Fruit fly (Drosophila melanogaster) whole organism, adult: ENCODE measurements around the gene Snapin.

Experiments used
- CG11617 ChIP-seq: fragments of 200-800 bp; sonication (Bioruptor generic); optimal IDR thresholded peaks from 2 replicates; lab custom pipeline; 2017; ENCODE audit warnings: mild to moderate bottlenecking, missing biosample characterization, missing genetic modification reagents, missing genetic modification characterization
- CG12768 ChIP-seq: fragments of 200-800 bp; sonication (Bioruptor generic); optimal IDR thresholded peaks from 2 replicates; lab custom pipeline; 2017; ENCODE audit warnings: missing biosample characterization, missing genetic modification characterization, mild to moderate bottlenecking, moderate library complexity, missing genetic modification reagents
- CG14711 ChIP-seq: fragments of 200-800 bp; sonication (Bioruptor generic); optimal IDR thresholded peaks from 2 replicates; lab custom pipeline; 2018; ENCODE audit warnings: missing biosample characterization, mild to moderate bottlenecking, missing genetic modification characterization, moderate library complexity
- CG1620 ChIP-seq: fragments of 200-800 bp; sonication (Bioruptor generic); optimal IDR thresholded peaks from 2 replicates; lab custom pipeline; 2016; ENCODE audit warnings: missing biosample characterization, missing genetic modification characterization
- CG33017 ChIP-seq: fragments of 200-800 bp; sonication (Bioruptor generic); optimal IDR thresholded peaks from 2 replicates; lab custom pipeline; 2018; ENCODE audit warnings: missing biosample characterization, mild to moderate bottlenecking, missing genetic modification characterization, moderate library complexity
- CG5204 ChIP-seq: fragments of 200-800 bp; sonication (Bioruptor generic); optimal IDR thresholded peaks from 2 replicates; lab custom pipeline; 2016; ENCODE audit warnings: missing biosample characterization, missing genetic modification characterization
- CG7045 ChIP-seq: fragments of 200-800 bp; sonication (Bioruptor generic); optimal IDR thresholded peaks from 2 replicates; lab custom pipeline; 2017; ENCODE audit warnings: missing biosample characterization, mild to moderate bottlenecking, missing genetic modification characterization
- CG7101 ChIP-seq: fragments of 200-800 bp; sonication (Bioruptor generic); optimal IDR thresholded peaks from 2 replicates; lab custom pipeline; 2018; ENCODE audit warnings: missing biosample characterization, mild to moderate bottlenecking, missing genetic modification characterization, moderate library complexity
- Clk ChIP-seq: fragments of 200-800 bp; sonication (Bioruptor generic); optimal IDR thresholded peaks from 2 replicates; lab custom pipeline; 2017; ENCODE audit warnings: missing biosample characterization, missing genetic modification characterization
- Crg-1 ChIP-seq: fragments of 200-800 bp; sonication (Bioruptor generic); optimal IDR thresholded peaks from 2 replicates; lab custom pipeline; 2016; ENCODE audit warnings: missing biosample characterization, missing genetic modification characterization
- Hr96 ChIP-seq: fragments of 200-800 bp; sonication (Bioruptor generic); optimal IDR thresholded peaks from 2 replicates; lab custom pipeline; 2016; ENCODE audit warnings: missing biosample characterization, missing genetic modification characterization
- Mnt ChIP-seq: fragments of 200-800 bp; sonication (Bioruptor generic); optimal IDR thresholded peaks from 2 replicates; lab custom pipeline; 2016; ENCODE audit warnings: missing biosample characterization, mild to moderate bottlenecking, missing genetic modification characterization
- bab1 ChIP-seq: fragments of 200-800 bp; sonication (Bioruptor generic); optimal IDR thresholded peaks from 3 replicates; lab custom pipeline; 2019; ENCODE audit warnings: missing biosample characterization, mild to moderate bottlenecking, missing genetic modification characterization, moderate library complexity
- cic ChIP-seq: fragments of 200-800 bp; sonication (Bioruptor generic); optimal IDR thresholded peaks from 2 replicates; lab custom pipeline; 2017; ENCODE audit warnings: missing biosample characterization, mild to moderate bottlenecking, missing genetic modification characterization, moderate library complexity
- cnc ChIP-seq, 2 experiments: fragments of >200 bp; optimal IDR thresholded peaks; 2 replicates each; lab custom pipeline; 2017
- kay ChIP-seq: fragments of 200-800 bp; sonication (Bioruptor generic); peaks from one replicate; lab custom pipeline; 2016; ENCODE audit warnings: missing biosample characterization, missing genetic modification characterization, borderline replicate concordance
- ovo ChIP-seq: fragments of 200-800 bp; sonication (Bioruptor generic); optimal IDR thresholded peaks from 2 replicates; lab custom pipeline; 2016; ENCODE audit warnings: missing biosample characterization, missing genetic modification characterization
- pad ChIP-seq: fragments of 200-800 bp; sonication (Bioruptor generic); optimal IDR thresholded peaks from 3 replicates; lab custom pipeline; 2017; ENCODE audit warnings: missing biosample characterization, missing genetic modification characterization, mild to moderate bottlenecking, moderate library complexity, missing genetic modification reagents
- tj ChIP-seq: fragments of 200-800 bp; sonication (Bioruptor generic); optimal IDR thresholded peaks from 3 replicates; lab custom pipeline; 2017; ENCODE audit warnings: missing biosample characterization, mild to moderate bottlenecking, missing genetic modification characterization, moderate library complexity
- toe ChIP-seq: fragments of 200-800 bp; sonication (Bioruptor generic); optimal IDR thresholded peaks from 2 replicates; lab custom pipeline; 2016; ENCODE audit warnings: missing biosample characterization, missing genetic modification characterization

Gene Snapin

DNA sequence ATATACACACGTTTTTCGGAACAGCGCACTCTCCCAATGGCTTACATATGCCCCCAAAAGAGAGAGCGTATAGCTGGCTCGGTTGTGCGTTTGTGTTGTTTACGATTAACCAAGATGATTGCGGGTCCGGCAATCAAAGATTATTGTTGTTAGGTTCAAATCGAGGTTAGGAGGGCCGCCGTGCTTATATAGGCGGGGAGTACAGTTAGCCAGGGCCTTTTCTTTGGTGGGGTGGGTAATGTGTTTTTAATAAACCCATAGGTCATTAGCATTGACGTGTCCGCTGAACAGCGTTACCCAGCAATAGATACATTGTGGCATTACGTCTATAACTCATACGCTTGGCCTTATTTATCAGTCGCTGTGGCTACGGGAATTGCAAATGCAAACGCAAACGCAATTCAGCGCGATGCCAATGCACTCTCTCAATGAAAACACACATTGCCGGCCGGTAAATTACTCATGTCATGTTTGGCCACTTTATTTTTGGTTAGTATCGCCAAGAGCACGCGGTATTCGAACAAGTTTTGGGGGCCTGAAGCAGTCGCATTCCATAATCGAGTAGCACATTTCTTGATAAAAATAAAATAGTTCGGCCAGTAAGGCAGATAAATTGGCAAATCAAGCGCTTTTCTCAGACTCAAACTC is 5.6 kb downstream of the Snapin start:
- TF ChIP-seq Hr96 (GFP tag; lab: Kevin White, UChicago), result no peak
- TF ChIP-seq CG5204 (GFP tag; lab: Kevin White, UChicago), result no peak
- TF ChIP-seq CG7101 (tag; lab: Kevin White, UChicago), result no peak
- TF ChIP-seq bab1 (GFP tag; lab: Kevin White, UChicago), result no peak
- no peak for TF ChIP-seq CG12768 (GFP tag; lab: Kevin White, UChicago)
- no peak for TF ChIP-seq CG1620
- TF ChIP-seq kay (GFP tag; lab: Kevin White, UChicago), result no peak
- no peak for TF ChIP-seq toe (GFP tag; lab: Kevin White, UChicago)
- no peak for TF ChIP-seq CG33017
- TF ChIP-seq Mnt (GFP tag; lab: Kevin White, UChicago), result no peak
- peak; percentile 79 for TF ChIP-seq cic (GFP tag; lab: Kevin White, UChicago)
- TF ChIP-seq CG14711 (tag; lab: Kevin White, UChicago), result no peak
- TF ChIP-seq tj (GFP tag; lab: Kevin White, UChicago), result peak; percentile 61
- TF ChIP-seq Crg-1 (GFP tag; lab: Kevin White, UChicago), result no peak
- TF ChIP-seq CG7045, result no peak
- TF ChIP-seq ovo (GFP tag; lab: Kevin White, UChicago), result peak; percentile 21
- no peak for TF ChIP-seq cnc (optimal IDR thresholded peaks at IDR 0.05; lab: Kevin White, UChicago)
- no peak for TF ChIP-seq pad (GFP tag; lab: Kevin White, UChicago)
- no peak for TF ChIP-seq CG11617
- TF ChIP-seq Clk (GFP tag; lab: Kevin White, UChicago), result no peak

DNA sequence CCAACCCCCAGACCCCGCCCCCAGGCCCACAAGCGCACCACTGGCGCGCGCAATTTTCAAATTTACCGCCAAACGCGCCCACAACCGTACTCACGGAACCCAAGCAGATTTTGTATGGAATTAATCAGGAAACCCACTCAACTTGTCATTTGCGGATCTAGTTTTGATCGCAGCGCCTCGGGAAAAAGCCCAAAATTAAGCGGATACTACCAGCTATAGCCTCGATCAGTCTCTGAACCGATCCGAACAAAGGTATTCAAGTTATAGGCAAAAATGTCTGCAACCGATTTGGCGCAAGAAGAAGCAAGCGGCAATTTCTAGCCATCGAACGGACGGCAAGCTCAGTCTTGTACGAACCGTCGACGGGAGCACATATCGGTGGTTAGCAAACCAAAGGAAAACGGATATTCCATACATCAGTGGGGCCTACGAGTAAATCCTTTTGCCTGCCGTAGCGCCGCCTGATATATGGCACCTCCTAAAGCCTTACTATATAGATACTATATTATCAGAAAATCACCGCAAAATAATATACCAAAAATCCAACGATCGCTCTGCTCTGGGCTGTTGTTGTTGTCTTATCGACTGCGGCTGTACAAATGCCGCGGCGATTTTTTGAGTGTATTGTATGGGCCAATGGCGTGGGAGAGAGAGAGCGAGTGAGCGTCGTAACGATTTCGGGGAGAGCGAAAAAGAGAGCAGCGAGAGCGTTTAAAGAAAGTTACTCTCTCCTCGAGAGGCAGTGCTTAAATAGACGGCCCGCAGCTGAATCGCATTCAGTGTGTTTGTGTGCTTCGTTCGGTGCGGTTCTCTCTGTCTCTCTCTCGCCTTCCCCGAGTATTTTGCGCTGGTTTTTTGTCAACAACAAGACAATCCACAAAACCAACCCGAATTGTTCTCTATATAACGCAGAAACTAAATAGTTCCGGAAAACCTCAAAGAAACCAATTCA is 6.7 kb downstream of the Snapin start, which contains the start of gene Pgk:
Gene Pgk, minus strand, starts transcription at position 609 of the 952 bp plus-strand sequence.
- TF ChIP-seq toe (GFP tag; lab: Kevin White, UChicago), result no peak
- no peak for TF ChIP-seq cnc (optimal IDR thresholded peaks at IDR 0.05; lab: Kevin White, UChicago)
- TF ChIP-seq ovo (GFP tag; lab: Kevin White, UChicago), result peak; percentile 70
- peak; percentile 90 for TF ChIP-seq CG33017
- peak; percentile 79 for TF ChIP-seq CG11617
- peak; percentile 85 for TF ChIP-seq CG5204 (GFP tag; lab: Kevin White, UChicago)
- TF ChIP-seq pad (GFP tag; lab: Kevin White, UChicago), result peak; percentile 4
- peak; percentile 89 for TF ChIP-seq CG12768 (GFP tag; lab: Kevin White, UChicago)
- TF ChIP-seq cic (GFP tag; lab: Kevin White, UChicago), result peak; percentile 82
- peak; percentile 83 for TF ChIP-seq Hr96 (GFP tag; lab: Kevin White, UChicago)
- peak; percentile 45 for TF ChIP-seq tj (GFP tag; lab: Kevin White, UChicago)
- peak; percentile 82 for TF ChIP-seq CG7101 (tag; lab: Kevin White, UChicago)
- peak; percentile 78 for TF ChIP-seq Mnt (GFP tag; lab: Kevin White, UChicago)
- peak; percentile 51 for TF ChIP-seq Crg-1 (GFP tag; lab: Kevin White, UChicago)
- TF ChIP-seq bab1 (GFP tag; lab: Kevin White, UChicago), result peak; percentile 73
- TF ChIP-seq kay (GFP tag; lab: Kevin White, UChicago), result peak; percentile 62
- TF ChIP-seq CG14711 (tag; lab: Kevin White, UChicago), result peak; percentile 71
- no peak for TF ChIP-seq Clk (GFP tag; lab: Kevin White, UChicago)
- peak; percentile 75 for TF ChIP-seq CG7045
- peak; percentile 49 for TF ChIP-seq CG1620

DNA sequence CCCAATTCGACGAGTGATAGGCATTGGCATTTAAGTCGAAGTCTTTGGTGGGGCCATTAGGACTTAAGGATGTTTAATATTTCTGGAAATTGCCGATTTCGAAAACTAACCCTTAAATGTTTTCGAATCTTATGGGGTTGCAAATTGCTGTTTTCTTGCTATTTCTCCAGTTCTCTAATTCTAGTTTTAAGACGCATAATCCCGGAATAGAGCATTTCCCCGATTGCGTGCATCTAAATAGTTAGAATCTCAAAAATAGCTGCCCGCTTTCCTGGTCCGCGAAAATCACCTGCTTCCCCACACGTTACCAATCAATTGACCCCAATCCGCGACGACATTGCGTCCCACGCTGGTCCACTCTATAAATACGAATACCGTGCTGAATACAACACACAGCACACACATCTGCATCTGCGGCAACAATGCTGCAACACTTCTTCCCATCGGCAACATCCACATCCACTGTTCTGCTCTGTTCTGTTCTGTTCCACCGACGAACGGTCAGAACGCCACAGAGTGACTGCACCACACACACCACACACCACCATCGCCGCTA is 7.5 kb downstream of the Snapin start, which contains the start of gene Bacc:
Gene Bacc, plus strand, starts transcription at position 542 of the 556 bp plus-strand sequence.
- TF ChIP-seq CG7045 (peak; percentile 93), CG11617 (peak; percentile 96), CG1620 (peak; percentile 76), CG33017 (peak; percentile 87), Mnt (GFP tag; lab: Kevin White, UChicago) (peak; percentile 30), CG14711 (tag; lab: Kevin White, UChicago) (peak; percentile 76), bab1 (GFP tag; lab: Kevin White, UChicago) (peak; percentile 89), ovo (GFP tag; lab: Kevin White, UChicago) (peak; percentile 63), Hr96 (GFP tag; lab: Kevin White, UChicago) (peak; percentile 90), CG7101 (tag; lab: Kevin White, UChicago) (peak; percentile 91), pad (GFP tag; lab: Kevin White, UChicago) (peak; percentile 77), kay (GFP tag; lab: Kevin White, UChicago) (no peak), toe (GFP tag; lab: Kevin White, UChicago) (peak; percentile 87), cnc (optimal IDR thresholded peaks at IDR 0.05; lab: Kevin White, UChicago) (no peak), Clk (GFP tag; lab: Kevin White, UChicago) (peak; percentile 84), CG5204 (GFP tag; lab: Kevin White, UChicago) (peak; percentile 96), CG12768 (GFP tag; lab: Kevin White, UChicago) (peak; percentile 78), tj (GFP tag; lab: Kevin White, UChicago) (peak; percentile 81), cic (GFP tag; lab: Kevin White, UChicago) (no peak), Crg-1 (GFP tag; lab: Kevin White, UChicago) (peak; percentile 74)

DNA sequence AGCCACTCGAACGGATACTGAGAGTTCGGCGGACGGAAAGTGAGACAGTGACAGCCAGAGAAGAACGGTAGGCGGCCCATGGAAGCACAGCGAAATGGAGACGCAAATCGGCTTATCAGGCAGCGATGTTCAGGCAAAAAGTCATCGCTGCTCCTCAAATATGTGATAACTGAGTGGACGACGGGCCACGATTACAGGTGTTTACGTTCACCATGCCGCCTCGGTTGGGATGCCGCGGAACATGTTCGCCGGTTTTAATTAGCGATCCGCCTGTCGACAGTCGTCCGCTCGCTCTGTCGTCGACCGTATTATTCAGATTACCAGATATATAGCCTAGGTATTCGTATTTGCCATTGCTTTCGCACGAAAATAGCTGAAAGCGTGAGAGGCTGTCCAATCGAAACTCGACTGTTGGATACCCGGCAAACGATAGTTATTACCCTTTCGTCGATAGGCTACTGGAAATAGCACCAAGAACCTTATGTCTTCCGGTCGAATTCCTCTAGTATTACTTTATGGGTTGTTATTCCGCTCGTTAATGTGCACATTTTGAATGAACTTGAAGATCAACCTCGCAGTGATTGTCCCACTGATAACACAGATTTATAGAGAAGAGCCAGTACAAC is 8.3 kb downstream of the Snapin start:
- peak; percentile 14 for TF ChIP-seq ovo (GFP tag; lab: Kevin White, UChicago)
- TF ChIP-seq CG12768 (GFP tag; lab: Kevin White, UChicago), result peak; percentile 44
- peak; percentile 5 for TF ChIP-seq CG14711 (tag; lab: Kevin White, UChicago)
- TF ChIP-seq CG5204 (GFP tag; lab: Kevin White, UChicago), result no peak
- TF ChIP-seq kay (GFP tag; lab: Kevin White, UChicago), result no peak
- no peak for TF ChIP-seq cnc (optimal IDR thresholded peaks at IDR 0.05; lab: Kevin White, UChicago)
- no peak for TF ChIP-seq pad (GFP tag; lab: Kevin White, UChicago)
- no peak for TF ChIP-seq CG7101 (tag; lab: Kevin White, UChicago)
- peak; percentile 54 for TF ChIP-seq Mnt (GFP tag; lab: Kevin White, UChicago)
- no peak for TF ChIP-seq CG33017
- no peak for TF ChIP-seq CG7045
- TF ChIP-seq Crg-1 (GFP tag; lab: Kevin White, UChicago), result peak; percentile 23
- peak; percentile 91 for TF ChIP-seq cic (GFP tag; lab: Kevin White, UChicago)
